Fruit fly (Drosophila melanogaster): ENCODE measurements around the gene CG17075.

The CG17075 gene

DNA sequence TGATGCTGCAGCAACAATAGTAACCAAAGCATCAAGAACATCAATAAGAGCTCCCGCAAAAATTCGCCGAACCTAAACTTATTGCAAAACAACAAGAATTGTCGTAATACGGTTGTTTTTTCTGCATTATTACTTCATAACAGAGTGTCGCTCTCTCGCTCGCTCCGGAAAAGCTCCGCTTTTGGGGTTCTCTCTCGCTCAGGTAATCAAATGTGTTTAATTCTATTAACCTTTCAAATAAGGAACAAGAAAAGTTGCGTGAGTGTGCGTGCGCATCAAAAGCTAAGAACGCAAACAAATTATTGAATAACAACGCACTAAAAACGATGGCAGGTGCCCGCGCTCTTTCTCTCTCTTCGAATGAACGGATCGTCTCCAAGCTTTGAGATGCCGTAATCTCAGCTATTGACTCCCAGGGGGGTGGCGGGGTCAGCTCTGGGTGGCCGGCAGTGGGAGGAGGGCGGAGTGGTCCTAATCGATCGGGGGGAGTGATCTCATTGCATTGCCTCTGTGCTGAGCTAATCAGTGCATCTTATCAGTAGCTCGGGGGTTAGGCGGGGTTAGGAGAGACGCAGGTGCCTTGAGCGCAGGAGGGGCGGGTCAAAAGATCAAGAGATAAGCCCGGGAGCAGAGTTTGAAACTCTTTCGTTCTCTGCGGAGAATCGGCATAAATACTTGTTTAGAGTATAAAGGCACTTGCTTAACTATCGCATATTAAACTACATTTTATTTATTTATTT is 39.1 kb upstream of the CG17075 start (continued):
- TF ChIP-seq Six4 (GFP tag; optimal IDR thresholded peaks at IDR 0.05) (no peak), stc (GFP tag; IDR thresholded peaks at IDR 0.05) (0 out of 2 replicates have a peak, but pooled peaks have one; percentile 2), CG15269 (tag; optimal IDR thresholded peaks at IDR 0.05) (no peak), Camta (GFP tag; optimal IDR thresholded peaks at IDR 0.05) (no peak), chinmo (GFP tag; IDR thresholded peaks at IDR 0.05; ENCODE audit: partially characterized antibody) (peak; percentile 79; the same call in 1 of the 4 replicates), crol (GFP tag; IDR thresholded peaks at IDR 0.05) (peak; percentile 92), Trl (optimal IDR thresholded peaks at IDR 0.05) (peak; percentile 36 to 77), Trl (GFP tag; optimal IDR thresholded peaks at IDR 0.05) (no peak), her (GFP tag; optimal IDR thresholded peaks at IDR 0.05) (no peak), Mes4 (GFP tag; optimal IDR thresholded peaks at IDR 0.05) (no peak), lov (optimal IDR thresholded peaks at IDR 0.05) (no peak), lov (GFP tag; IDR thresholded peaks at IDR 0.05) (0 out of 3 replicates have a peak, but pooled peaks have one; percentile 38), dpn (GFP tag; optimal IDR thresholded peaks at IDR 0.05) (no peak), CG7963 (GFP tag; IDR thresholded peaks at IDR 0.05; ENCODE audit: partially characterized antibody) (no peak), tll (GFP tag; optimal IDR thresholded peaks at IDR 0.05) (no peak), CG8944 (GFP tag; optimal IDR thresholded peaks at IDR 0.05) (no peak), CG1792 (GFP tag; optimal IDR thresholded peaks at IDR 0.05) (no peak), slou (GFP tag; optimal IDR thresholded peaks at IDR 0.05) (no peak), Dll (GFP tag; IDR thresholded peaks at IDR 0.05; ENCODE audit: partially characterized antibody) (no peak), ranshi (GFP tag; IDR thresholded peaks at IDR 0.05) (no peak), Pdp1 (GFP tag; optimal IDR thresholded peaks at IDR 0.05) (peak in 1 of 2 experiments; percentile 96), tio (GFP tag; optimal IDR thresholded peaks at IDR 0.05) (no peak), CG1603 (tag; optimal IDR thresholded peaks at IDR 0.05) (no peak), fru (optimal IDR thresholded peaks at IDR 0.05) (no peak), Xrp1 (GFP tag; IDR thresholded peaks at IDR 0.05) (no peak), corto (GFP tag; optimal IDR thresholded peaks at IDR 0.05) (no peak), CG6765 (GFP tag; optimal IDR thresholded peaks at IDR 0.05) (no peak), Dad (GFP tag; optimal IDR thresholded peaks at IDR 0.05) (no peak), pfk (GFP tag; optimal IDR thresholded peaks at IDR 0.05) (no peak), ara (GFP tag; IDR thresholded peaks at IDR 0.05) (no peak), pita (GFP tag; optimal IDR thresholded peaks at IDR 0.05) (no peak), Hr78 (GFP tag; optimal IDR thresholded peaks at IDR 0.05) (peak in 1 of 2 experiments; percentile 92), gsb-n (tag; optimal IDR thresholded peaks at IDR 0.05) (no peak), CG10959 (GFP tag; IDR thresholded peaks at IDR 0.05) (no peak), Sox102F (GFP tag; optimal IDR thresholded peaks at IDR 0.05) (no peak), cg (GFP tag; optimal IDR thresholded peaks at IDR 0.05) (peak; percentile 18), CG11560 (tag; IDR thresholded peaks at IDR 0.05) (no peak), unc-4 (GFP tag; IDR thresholded peaks at IDR 0.05; ENCODE audit: partially characterized antibody) (no peak), Meics (GFP tag; optimal IDR thresholded peaks at IDR 0.05) (no peak), Myb (GFP tag; optimal IDR thresholded peaks at IDR 0.05) (no peak), zfh2 (GFP tag; optimal IDR thresholded peaks at IDR 0.05) (no peak), sens-2 (GFP tag; IDR thresholded peaks at IDR 0.05) (0 out of 2 replicates have a peak, but pooled peaks have one; percentile 13), fd64A (GFP tag; optimal IDR thresholded peaks at IDR 0.05) (no peak), bigmax (GFP tag; optimal IDR thresholded peaks at IDR 0.05) (no peak), kni (GFP tag; optimal IDR thresholded peaks at IDR 0.05) (no peak), ato (GFP tag; IDR thresholded peaks at IDR 0.05; ENCODE audit: partially characterized antibody) (0 out of 2 replicates have a peak, but pooled peaks have one; percentile 25), gfzf (GFP tag; optimal IDR thresholded peaks at IDR 0.05) (no peak), CG4282 (GFP tag; optimal IDR thresholded peaks at IDR 0.05) (no peak), CG9215 (GFP tag; IDR thresholded peaks at IDR 0.05) (no peak), CG9797 (GFP tag; optimal IDR thresholded peaks at IDR 0.05) (no peak)
